Fruit fly (Drosophila melanogaster) whole organism, adult: ENCODE results near the gene Snapin.

Experiments
- CG11617 ChIP-seq: fragments of 200-800 bp; sonication (Bioruptor generic); optimal IDR thresholded peaks from 2 replicates; lab custom pipeline; 2017; ENCODE audit warnings: mild to moderate bottlenecking, missing biosample characterization, missing genetic modification reagents, missing genetic modification characterization
- CG12768 ChIP-seq: fragments of 200-800 bp; sonication (Bioruptor generic); optimal IDR thresholded peaks from 2 replicates; lab custom pipeline; 2017; ENCODE audit warnings: missing biosample characterization, missing genetic modification characterization, mild to moderate bottlenecking, moderate library complexity, missing genetic modification reagents
- CG14711 ChIP-seq: fragments of 200-800 bp; sonication (Bioruptor generic); optimal IDR thresholded peaks from 2 replicates; lab custom pipeline; 2018; ENCODE audit warnings: missing biosample characterization, mild to moderate bottlenecking, missing genetic modification characterization, moderate library complexity
- CG1620 ChIP-seq: fragments of 200-800 bp; sonication (Bioruptor generic); optimal IDR thresholded peaks from 2 replicates; lab custom pipeline; 2016; ENCODE audit warnings: missing biosample characterization, missing genetic modification characterization
- CG33017 ChIP-seq: fragments of 200-800 bp; sonication (Bioruptor generic); optimal IDR thresholded peaks from 2 replicates; lab custom pipeline; 2018; ENCODE audit warnings: missing biosample characterization, mild to moderate bottlenecking, missing genetic modification characterization, moderate library complexity
- CG5204 ChIP-seq: fragments of 200-800 bp; sonication (Bioruptor generic); optimal IDR thresholded peaks from 2 replicates; lab custom pipeline; 2016; ENCODE audit warnings: missing biosample characterization, missing genetic modification characterization
- CG7045 ChIP-seq: fragments of 200-800 bp; sonication (Bioruptor generic); optimal IDR thresholded peaks from 2 replicates; lab custom pipeline; 2017; ENCODE audit warnings: missing biosample characterization, mild to moderate bottlenecking, missing genetic modification characterization
- CG7101 ChIP-seq: fragments of 200-800 bp; sonication (Bioruptor generic); optimal IDR thresholded peaks from 2 replicates; lab custom pipeline; 2018; ENCODE audit warnings: missing biosample characterization, mild to moderate bottlenecking, missing genetic modification characterization, moderate library complexity
- Clk ChIP-seq: fragments of 200-800 bp; sonication (Bioruptor generic); optimal IDR thresholded peaks from 2 replicates; lab custom pipeline; 2017; ENCODE audit warnings: missing biosample characterization, missing genetic modification characterization
- Crg-1 ChIP-seq: fragments of 200-800 bp; sonication (Bioruptor generic); optimal IDR thresholded peaks from 2 replicates; lab custom pipeline; 2016; ENCODE audit warnings: missing biosample characterization, missing genetic modification characterization
- Hr96 ChIP-seq: fragments of 200-800 bp; sonication (Bioruptor generic); optimal IDR thresholded peaks from 2 replicates; lab custom pipeline; 2016; ENCODE audit warnings: missing biosample characterization, missing genetic modification characterization
- Mnt ChIP-seq: fragments of 200-800 bp; sonication (Bioruptor generic); optimal IDR thresholded peaks from 2 replicates; lab custom pipeline; 2016; ENCODE audit warnings: missing biosample characterization, mild to moderate bottlenecking, missing genetic modification characterization
- bab1 ChIP-seq: fragments of 200-800 bp; sonication (Bioruptor generic); optimal IDR thresholded peaks from 3 replicates; lab custom pipeline; 2019; ENCODE audit warnings: missing biosample characterization, mild to moderate bottlenecking, missing genetic modification characterization, moderate library complexity
- cic ChIP-seq: fragments of 200-800 bp; sonication (Bioruptor generic); optimal IDR thresholded peaks from 2 replicates; lab custom pipeline; 2017; ENCODE audit warnings: missing biosample characterization, mild to moderate bottlenecking, missing genetic modification characterization, moderate library complexity
- cnc ChIP-seq, 2 experiments: fragments of >200 bp; optimal IDR thresholded peaks; 2 replicates each; lab custom pipeline; 2017
- kay ChIP-seq: fragments of 200-800 bp; sonication (Bioruptor generic); peaks from one replicate; lab custom pipeline; 2016; ENCODE audit warnings: missing biosample characterization, missing genetic modification characterization, borderline replicate concordance
- ovo ChIP-seq: fragments of 200-800 bp; sonication (Bioruptor generic); optimal IDR thresholded peaks from 2 replicates; lab custom pipeline; 2016; ENCODE audit warnings: missing biosample characterization, missing genetic modification characterization
- pad ChIP-seq: fragments of 200-800 bp; sonication (Bioruptor generic); optimal IDR thresholded peaks from 3 replicates; lab custom pipeline; 2017; ENCODE audit warnings: missing biosample characterization, missing genetic modification characterization, mild to moderate bottlenecking, moderate library complexity, missing genetic modification reagents
- tj ChIP-seq: fragments of 200-800 bp; sonication (Bioruptor generic); optimal IDR thresholded peaks from 3 replicates; lab custom pipeline; 2017; ENCODE audit warnings: missing biosample characterization, mild to moderate bottlenecking, missing genetic modification characterization, moderate library complexity
- toe ChIP-seq: fragments of 200-800 bp; sonication (Bioruptor generic); optimal IDR thresholded peaks from 2 replicates; lab custom pipeline; 2016; ENCODE audit warnings: missing biosample characterization, missing genetic modification characterization

The Snapin gene

DNA sequence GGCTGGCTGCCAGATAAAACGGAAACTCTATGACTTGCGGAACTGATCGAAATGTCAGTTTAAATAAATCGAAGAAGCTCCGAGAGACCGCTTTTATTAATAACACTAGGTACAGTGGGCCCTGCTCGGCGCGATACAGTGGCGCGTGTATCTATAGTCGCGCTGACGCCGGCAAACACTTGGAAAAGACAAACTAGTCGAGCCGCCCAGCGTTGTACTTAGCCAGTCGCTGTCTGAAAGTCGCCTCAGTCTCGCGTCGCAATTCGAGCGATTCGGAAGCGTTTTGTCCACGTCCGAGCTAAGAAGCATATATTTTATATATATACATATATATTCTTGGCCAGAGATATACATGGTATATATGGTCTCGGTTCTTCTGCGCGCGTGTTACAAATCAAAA, 29.6 kb downstream of the Snapin start:
- TF ChIP-seq pad (peak; percentile 12), CG1620 (GFP tag; lab: Kevin White, UChicago) (no peak), ovo (no peak), CG11617 (GFP tag; lab: Kevin White, UChicago) (peak; percentile 14), CG7045 (GFP tag; lab: Kevin White, UChicago) (peak; percentile 44), tj (GFP tag; lab: Kevin White, UChicago) (peak; percentile 75), CG5204 (no peak), CG33017 (tag; lab: Kevin White, UChicago) (peak; percentile 72), cic (peak; percentile 50), Hr96 (GFP tag; lab: Kevin White, UChicago) (peak; percentile 9), kay (GFP tag; lab: Kevin White, UChicago) (peak; percentile 9), toe (GFP tag; lab: Kevin White, UChicago) (no peak), CG7101 (tag; lab: Kevin White, UChicago) (peak; percentile 42), CG14711 (peak; percentile 54), CG12768 (GFP tag; lab: Kevin White, UChicago) (peak; percentile 59), bab1 (GFP tag; lab: Kevin White, UChicago) (peak; percentile 26), Clk (GFP tag; lab: Kevin White, UChicago) (no peak), Crg-1 (GFP tag; lab: Kevin White, UChicago) (peak; percentile 5), Mnt (GFP tag; lab: Kevin White, UChicago) (peak; percentile 63), cnc (optimal IDR thresholded peaks at IDR 0.05; lab: Kevin White, UChicago) (no peak)

DNA sequence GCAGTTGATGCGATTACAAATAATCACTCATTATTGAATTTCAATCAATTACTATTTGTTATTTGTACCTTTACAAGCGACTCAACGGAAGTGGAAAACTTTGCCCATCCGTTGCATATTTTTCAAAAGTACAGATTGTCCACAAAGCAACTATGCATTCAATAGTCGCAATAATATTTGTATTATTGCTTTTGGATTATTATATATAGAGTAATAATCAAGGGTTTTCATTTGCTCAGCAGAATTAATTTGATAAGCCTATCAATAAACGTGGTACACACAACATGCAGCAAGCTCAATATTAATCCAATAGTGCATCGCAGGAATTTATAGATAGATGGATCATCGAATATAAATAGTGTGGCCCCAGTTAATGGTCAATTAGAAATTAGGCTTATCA, 30.9 kb downstream of the Snapin start:
- TF ChIP-seq tj (GFP tag; lab: Kevin White, UChicago) (peak; percentile 62), CG14711 (peak; percentile 7), cic (peak; percentile 80), kay (GFP tag; lab: Kevin White, UChicago) (peak; percentile 66), CG33017 (tag; lab: Kevin White, UChicago) (no peak), CG11617 (GFP tag; lab: Kevin White, UChicago) (no peak)

DNA sequence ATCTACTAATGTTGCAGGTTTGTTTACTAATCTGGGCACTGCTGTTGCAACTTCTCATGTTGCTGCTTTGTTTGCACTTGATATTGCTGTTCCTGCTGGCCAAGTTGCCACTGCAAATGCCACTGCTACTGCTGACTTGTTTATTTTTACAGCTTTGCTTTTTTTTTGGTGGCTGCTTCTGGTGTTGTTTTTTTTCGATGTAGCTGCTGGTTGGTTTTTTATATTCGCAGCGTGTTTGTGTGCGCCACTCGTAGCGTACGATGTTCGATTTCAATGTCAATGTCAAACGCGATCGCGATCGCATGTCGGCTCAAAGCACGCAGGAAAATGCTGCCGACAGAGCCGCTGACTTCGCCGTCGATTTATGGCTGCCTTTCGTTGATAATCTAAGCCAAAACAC, 31.7 kb downstream of the Snapin start:
- TF ChIP-seq kay (GFP tag; lab: Kevin White, UChicago) (no peak), CG33017 (tag; lab: Kevin White, UChicago) (no peak), Clk (GFP tag; lab: Kevin White, UChicago) (no peak), Mnt (GFP tag; lab: Kevin White, UChicago) (no peak), CG14711 (no peak), cic (no peak), CG7101 (tag; lab: Kevin White, UChicago) (no peak), toe (GFP tag; lab: Kevin White, UChicago) (no peak), CG12768 (GFP tag; lab: Kevin White, UChicago) (no peak), Hr96 (GFP tag; lab: Kevin White, UChicago) (no peak), CG1620 (GFP tag; lab: Kevin White, UChicago) (no peak), Crg-1 (GFP tag; lab: Kevin White, UChicago) (no peak), CG5204 (no peak), CG7045 (GFP tag; lab: Kevin White, UChicago) (no peak), tj (GFP tag; lab: Kevin White, UChicago) (no peak), CG11617 (GFP tag; lab: Kevin White, UChicago) (no peak), ovo (no peak), pad (no peak)

DNA sequence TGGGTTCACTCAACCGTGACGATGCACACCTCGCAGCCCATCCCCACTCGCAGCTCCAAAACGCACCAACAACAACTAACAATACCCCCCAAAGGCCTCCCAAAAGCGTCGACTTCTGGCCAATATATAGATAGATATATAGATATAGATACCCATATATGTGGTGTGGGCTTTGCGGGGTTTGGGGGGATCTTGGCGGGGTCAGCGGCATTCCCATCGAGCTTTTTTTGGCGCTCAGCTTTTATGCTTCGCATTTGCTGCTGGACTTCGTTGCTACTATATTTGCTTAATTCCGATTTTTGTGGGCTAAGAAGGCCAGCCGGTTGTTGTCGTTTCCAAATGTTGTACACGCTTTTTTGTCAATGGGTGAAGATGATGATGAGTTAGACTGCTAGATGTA, 32.1 kb downstream of the Snapin start:
- TF ChIP-seq CG5204 (no peak), CG7045 (GFP tag; lab: Kevin White, UChicago) (no peak), cic (no peak), CG14711 (no peak), tj (GFP tag; lab: Kevin White, UChicago) (no peak), Crg-1 (GFP tag; lab: Kevin White, UChicago) (no peak)

DNA sequence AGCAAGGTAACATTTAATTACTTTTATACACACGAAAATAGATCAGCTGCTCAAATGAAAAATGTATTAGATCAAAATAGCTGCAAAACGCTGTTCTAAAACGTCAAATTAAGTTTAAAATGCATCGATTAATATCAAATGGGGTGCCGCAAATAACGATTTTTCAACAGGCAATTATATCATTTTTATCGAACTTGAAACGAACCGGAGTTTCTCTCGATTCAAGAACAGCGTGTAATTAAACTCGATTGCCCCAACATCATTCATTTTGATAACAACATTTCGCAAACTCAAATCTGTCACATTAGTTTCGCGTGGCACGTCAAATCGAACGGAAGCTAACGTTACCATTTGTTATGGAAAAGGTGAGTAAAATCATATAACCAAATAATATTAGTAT, 34.1 kb downstream of the Snapin start, which contains the start of gene CG31689:
Gene CG31689 (plus strand): TSS at position 301 of the 400 bp plus-strand sequence.
- TF ChIP-seq CG33017 (tag; lab: Kevin White, UChicago), result no peak
- TF ChIP-seq Clk (GFP tag; lab: Kevin White, UChicago), result no peak
- TF ChIP-seq tj (GFP tag; lab: Kevin White, UChicago), result no peak
- no peak for TF ChIP-seq pad
- TF ChIP-seq CG1620 (GFP tag; lab: Kevin White, UChicago), result no peak
- TF ChIP-seq CG7101 (tag; lab: Kevin White, UChicago), result no peak

DNA sequence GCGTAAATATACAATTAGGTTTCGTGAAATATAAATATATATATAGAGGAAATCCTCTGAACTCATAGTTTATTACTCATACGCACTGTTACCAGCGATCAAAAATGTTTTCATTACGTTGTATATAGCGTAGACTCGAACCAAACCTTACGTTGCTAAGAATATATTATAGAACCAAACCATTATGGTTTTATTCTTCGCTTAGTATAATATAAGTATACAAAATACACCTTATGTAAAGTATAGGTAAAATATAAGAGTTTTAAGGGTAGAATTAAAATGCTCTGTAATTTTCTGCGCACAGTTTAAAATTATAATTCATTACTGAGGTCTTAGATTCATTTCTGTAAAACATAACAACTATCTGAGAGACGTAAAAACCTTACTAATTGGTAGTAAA, 35.0 kb downstream of the Snapin start:
- TF ChIP-seq CG7045 (GFP tag; lab: Kevin White, UChicago) (no peak), CG11617 (GFP tag; lab: Kevin White, UChicago) (no peak), CG12768 (GFP tag; lab: Kevin White, UChicago) (no peak), CG7101 (tag; lab: Kevin White, UChicago) (no peak), ovo (no peak)

DNA sequence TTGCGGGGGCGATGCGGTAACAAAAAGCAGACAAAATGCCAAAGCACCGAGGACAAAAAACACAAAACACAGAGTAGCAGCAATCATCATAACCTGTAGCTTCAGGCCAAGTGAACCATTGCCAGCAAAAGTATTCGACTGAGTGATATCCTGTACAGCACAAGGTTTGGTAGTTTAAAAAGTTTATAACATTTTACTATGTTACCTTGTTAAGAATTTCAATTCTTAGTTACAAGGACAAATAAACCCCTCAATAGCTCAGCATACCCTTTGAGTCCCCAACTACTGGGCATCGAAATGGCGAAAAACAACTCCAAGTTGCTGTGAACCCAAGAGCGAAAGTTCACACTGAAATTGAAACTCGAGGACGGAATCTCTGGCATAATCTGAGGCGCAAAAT, 36.4 kb downstream of the Snapin start:
- no peak for TF ChIP-seq Hr96 (GFP tag; lab: Kevin White, UChicago)
